Worm (Caenorhabditis elegans) whole organism, L4 larva: ENCODE data around the gene spsb-1.

ENCODE experiments used
- aly-2 ChIP-seq: sonication (generic microtip); optimal IDR thresholded peaks from 2 replicates; lab custom pipeline; 2018; ENCODE audit warnings: missing biosample characterization, missing genetic modification characterization
- ama-1 ChIP-seq: fragments of 150-350 bp; optimal IDR thresholded peaks from 2 replicates; lab custom pipeline; 2014; ENCODE audit warnings: inconsistent platforms, mixed read lengths
- unc-39 ChIP-seq: sonication (generic microtip); optimal IDR thresholded peaks from 2 replicates; lab custom pipeline; 2017; ENCODE audit warnings: missing biosample characterization, missing genetic modification characterization

- TF ChIP-seq unc-39 (tag; lab: Kevin White, UChicago) (no peak), aly-2 (tag; lab: Kevin White, UChicago) (no peak), ama-1 (lab: Kevin White, UChicago) (no peak)
Observed at ce11 chrII:15175643-15176042, 20.9 kb upstream of the spsb-1 start, which contains the start of gene Y53F4B.36.
